Fruit fly (Drosophila melanogaster) whole organism, wandering third instar larva: ENCODE data around the gene Ppt2.

Experiments used
- GATAd ChIP-seq: sonication (Bioruptor generic); optimal IDR thresholded peaks from 2 replicates; lab custom pipeline; 2016; ENCODE audit warnings: missing biosample characterization, missing genetic modification characterization
- Hr78 ChIP-seq: fragments of >200 bp; optimal IDR thresholded peaks from 2 replicates; lab custom pipeline; 2017; ENCODE audit warnings: missing biosample characterization, missing genetic modification characterization
- OdsH ChIP-seq: fragments of 200-800 bp; sonication (Bioruptor generic); optimal IDR thresholded peaks from 2 replicates; lab custom pipeline; 2016; ENCODE audit warnings: missing biosample characterization, mild to moderate bottlenecking, missing genetic modification characterization
- Vsx2 ChIP-seq: fragments of 200-300, 225-300 bp; sonication (Bioruptor generic); optimal IDR thresholded peaks from 2 replicates; lab custom pipeline; 2018; ENCODE audit warnings: missing biosample characterization, missing genetic modification characterization; ENCODE audit not compliant: partially characterized antibody
- br ChIP-seq: fragments of 200-800 bp; sonication (Bioruptor generic); optimal IDR thresholded peaks from 2 replicates; lab custom pipeline; 2016; ENCODE audit warnings: missing biosample characterization, missing genetic modification characterization
- brk ChIP-seq: fragments of 200-800 bp; sonication (Bioruptor generic); optimal IDR thresholded peaks from 2 replicates; lab custom pipeline; 2016; ENCODE audit warnings: missing biosample characterization, mild to moderate bottlenecking, missing genetic modification characterization
- dl ChIP-seq, 2 experiments: fragments of 175-275, 200-275 bp in 1 of 2; fragments of 200-275 bp in 1 of 2; sonication (Bioruptor generic); optimal IDR thresholded peaks; lab custom pipeline; 2018; ENCODE audit warnings: mild to moderate bottlenecking in 2 of 2, missing biosample characterization in 2 of 2, missing genetic modification characterization in 2 of 2, moderate library complexity in 2 of 2; ENCODE audit not compliant: partially characterized antibody in 2 of 2, insufficient read depth in 1 of 2
- fru ChIP-seq: fragments of 200-800 bp; sonication (Bioruptor generic); optimal IDR thresholded peaks from 3 replicates; lab custom pipeline; 2016; ENCODE audit warnings: missing biosample characterization, mild to moderate bottlenecking, missing genetic modification characterization
- pan ChIP-seq: fragments of >200 bp; optimal IDR thresholded peaks from 2 replicates; lab custom pipeline; 2017

DNA sequence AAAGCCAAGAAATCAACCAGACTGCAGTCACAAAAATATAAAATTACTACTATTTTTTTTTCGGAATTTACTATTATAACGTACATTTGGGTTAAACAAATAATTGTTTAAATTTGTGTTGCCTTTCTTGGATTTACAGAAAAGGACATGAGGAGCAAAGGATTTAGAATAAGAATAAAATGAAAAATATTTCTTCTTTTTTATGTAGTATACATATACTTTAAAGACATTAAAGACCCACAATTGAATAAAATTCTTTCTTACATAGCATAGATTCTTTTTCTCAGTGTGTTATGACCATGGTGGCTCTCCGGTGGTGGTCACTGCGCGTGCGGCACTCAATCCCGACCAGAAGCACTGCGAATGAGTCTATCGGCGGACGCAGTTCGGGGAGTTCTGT is 39.1 kb downstream of the Ppt2 start:
- TF ChIP-seq pan (lab: Kevin White, UChicago) (no peak), br (GFP tag; lab: Kevin White, UChicago) (no peak), dl (GFP tag; optimal IDR thresholded peaks at IDR 0.05; lab: Kevin White, UChicago; ENCODE audit: insufficient read depth in 1 of 2, partially characterized antibody in 2 of 2) (no peak), Hr78 (no peak), GATAd (GFP tag; lab: Kevin White, UChicago) (no peak), brk (GFP tag; lab: Kevin White, UChicago) (no peak), fru (GFP tag; lab: Kevin White, UChicago) (no peak), Vsx2 (GFP tag; lab: Kevin White, UChicago) (no peak), OdsH (GFP tag; lab: Kevin White, UChicago) (no peak)
